Worm (Caenorhabditis elegans): Measurements from ENCODE around the gene dhhc-6.

dhhc-6 gene

ce11 chrIV:12108984-12109657 is 15.6 kb upstream of the dhhc-6 start:
- TF ChIP-seq madf-9 (GFP tag; conservative IDR thresholded peaks at IDR 0.05): no peak
- TF ChIP-seq snpc-4 (tag; optimal IDR thresholded peaks at IDR 0.05): no peak
- TF ChIP-seq jun-1 (tag; optimal IDR thresholded peaks at IDR 0.05): no peak
- TF ChIP-seq fkh-10 (GFP tag; optimal IDR thresholded peaks at IDR 0.05): no peak
- peak; percentile 3 for TF ChIP-seq hlh-11 (tag; optimal IDR thresholded peaks at IDR 0.05)
- TF ChIP-seq nhr-25 (tag; optimal IDR thresholded peaks at IDR 0.05; ENCODE audit: borderline replicate concordance, insufficient read depth): no peak
- TF ChIP-seq nhr-76 (tag; optimal IDR thresholded peaks at IDR 0.05): no peak
- no peak for TF ChIP-seq lin-38 (GFP tag; IDR thresholded peaks at IDR 0.05)
- TF ChIP-seq hlh-30 (tag; optimal IDR thresholded peaks at IDR 0.05; ENCODE audit: insufficient read depth): no peak
- no peak for TF ChIP-seq daf-8 (GFP tag; IDR thresholded peaks at IDR 0.05)
- no peak for TF ChIP-seq nhr-77 (tag; optimal IDR thresholded peaks at IDR 0.05)
- peak; percentile 82 for TF ChIP-seq set-16 (GFP tag; IDR thresholded peaks at IDR 0.05)
- peak; percentile 49; the same call in 1 of the 2 replicates for TF ChIP-seq egl-43 (GFP tag; IDR thresholded peaks at IDR 0.05)
- TF ChIP-seq php-3 (GFP tag; IDR thresholded peaks at IDR 0.05): no peak
- no peak for TF ChIP-seq Y5F2A.4 (GFP tag; optimal IDR thresholded peaks at IDR 0.05)
- no peak for TF ChIP-seq madf-5 (GFP tag; IDR thresholded peaks at IDR 0.05)
- TF ChIP-seq dmd-8 (GFP tag; IDR thresholded peaks at IDR 0.05): no peak
- no peak for TF ChIP-seq D1046.2 (GFP tag; IDR thresholded peaks at IDR 0.05)
- TF ChIP-seq nhr-42 (GFP tag; IDR thresholded peaks at IDR 0.05): no peak
- no peak for TF ChIP-seq Y48G9A.11 (GFP tag; IDR thresholded peaks at IDR 0.05)
- TF ChIP-seq lir-3 (tag; optimal IDR thresholded peaks at IDR 0.05): no peak
- TF ChIP-seq mep-1 (tag; optimal IDR thresholded peaks at IDR 0.05): no peak
- no peak for TF ChIP-seq R02D3.7 (tag; optimal IDR thresholded peaks at IDR 0.05)
- TF ChIP-seq lsy-2 (tag; optimal IDR thresholded peaks at IDR 0.05): no peak
- no peak for TF ChIP-seq zip-2 (tag; optimal IDR thresholded peaks at IDR 0.05)
- no peak for TF ChIP-seq zfp-2 (tag; optimal IDR thresholded peaks at IDR 0.05)
- TF ChIP-seq nhr-6 (tag; optimal IDR thresholded peaks at IDR 0.05): no peak
- TF ChIP-seq gei-8 (GFP tag; optimal IDR thresholded peaks at IDR 0.05): peak; percentile 27
- TF ChIP-seq hmg-1.1 (GFP tag; IDR thresholded peaks at IDR 0.05): no peak; the same call in 1 of the 2 replicates
- TF ChIP-seq dve-1 (tag; optimal IDR thresholded peaks at IDR 0.05; ENCODE audit: insufficient read depth): no peak
- 0 out of 2 replicates have a peak, but pooled peaks have one; percentile 20 for TF ChIP-seq tra-1 (GFP tag; IDR thresholded peaks at IDR 0.05)

DNA sequence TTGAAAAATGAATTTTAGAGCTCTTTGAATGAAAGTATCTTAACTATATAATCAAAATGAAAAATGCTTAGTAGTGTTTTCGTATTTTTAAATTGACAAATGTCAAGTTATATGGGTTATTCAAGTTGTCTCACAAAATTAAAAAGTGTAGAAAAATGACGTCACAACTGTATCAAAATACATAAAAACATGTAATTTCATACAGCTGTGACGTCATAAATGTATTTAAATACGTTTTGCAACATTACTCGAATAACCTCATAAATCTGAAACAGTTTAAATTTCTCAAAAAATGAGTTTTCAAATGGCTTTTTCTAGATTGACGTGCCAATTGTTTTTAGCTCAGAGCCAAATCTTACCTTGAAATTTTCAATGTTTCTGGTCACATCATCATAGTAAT is 15.0 kb upstream of the dhhc-6 start:
- no peak for TF ChIP-seq tag-97 (GFP tag; IDR thresholded peaks at IDR 0.05)
- TF ChIP-seq tra-1 (GFP tag; IDR thresholded peaks at IDR 0.05): 0 out of 2 replicates have a peak, but pooled peaks have one; percentile 19

DNA sequence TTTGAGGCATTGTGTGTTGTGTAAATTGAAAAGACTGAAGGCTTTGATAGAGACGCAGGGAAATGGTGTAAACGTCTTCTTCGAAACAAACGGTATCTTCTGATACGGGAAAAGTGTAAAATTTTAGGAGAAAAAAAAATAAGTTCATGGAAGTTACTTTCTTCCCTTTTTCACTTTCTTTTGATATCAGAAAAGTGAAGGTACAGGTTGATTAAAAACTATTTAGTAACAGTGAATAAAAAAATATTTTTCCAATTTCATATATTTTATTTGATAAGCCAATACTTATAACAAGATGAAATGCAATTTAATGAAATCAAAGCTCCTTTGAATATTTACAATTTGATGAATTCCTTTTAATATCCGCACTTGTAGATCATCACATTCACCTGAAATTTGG is 14.4 kb upstream of the dhhc-6 start, which contains the start of gene col-129:
col-129 (minus strand) TSS at position 101 of the 400 bp plus-strand sequence.
- TF ChIP-seq mdl-1 (tag; optimal IDR thresholded peaks at IDR 0.05): no peak
- no peak for TF ChIP-seq ceh-44 (GFP tag; IDR thresholded peaks at IDR 0.05)
- no peak for TF ChIP-seq ztf-11 (tag; optimal IDR thresholded peaks at IDR 0.05)
- TF ChIP-seq R02D3.7 (tag; optimal IDR thresholded peaks at IDR 0.05): no peak
- TF ChIP-seq fos-1 (tag; optimal IDR thresholded peaks at IDR 0.05): no peak
- no peak for TF ChIP-seq F26F4.8 (GFP tag; conservative IDR thresholded peaks at IDR 0.05)
- TF ChIP-seq hmg-1.1 (GFP tag; IDR thresholded peaks at IDR 0.05): no peak
- TF ChIP-seq ztf-7 (tag; optimal IDR thresholded peaks at IDR 0.05): no peak
- TF ChIP-seq nhr-48 (tag; optimal IDR thresholded peaks at IDR 0.05): no peak
